Worm (Caenorhabditis elegans): ENCODE data around the gene col-39.

DNA sequence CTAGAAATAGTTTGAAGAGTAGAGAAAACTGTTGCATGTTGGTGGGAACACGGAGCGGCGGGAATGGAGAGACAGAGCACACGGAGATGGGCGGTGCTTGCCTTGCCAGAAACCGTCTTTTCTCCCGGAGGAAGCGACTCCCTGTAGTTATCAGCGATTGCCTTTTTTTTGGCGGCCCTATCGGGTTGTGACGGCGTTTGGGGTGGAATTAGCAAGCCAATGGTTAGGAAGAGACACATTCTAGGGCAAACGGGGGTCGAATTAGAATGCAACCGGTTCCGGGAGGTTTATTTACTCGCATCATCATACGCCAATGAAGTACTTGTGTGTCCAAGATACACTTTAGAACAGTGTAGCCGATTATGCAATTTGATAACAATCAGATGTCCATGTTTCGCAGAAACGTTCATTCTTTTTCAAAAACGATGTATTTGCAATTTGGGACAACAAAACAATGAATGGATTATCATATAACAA, 47.0 kb upstream of the col-39 start, which contains the start of gene lact-3:
- TF ChIP-seq T26A5.8 (tag; optimal IDR thresholded peaks at IDR 0.05) (no peak), him-1 (tag; optimal IDR thresholded peaks at IDR 0.05) (peak; percentile 16), F49E8.2 (tag; optimal IDR thresholded peaks at IDR 0.05; ENCODE audit: insufficient read depth) (peak; percentile 70), bed-2 (GFP tag; IDR thresholded peaks at IDR 0.05) (no peak), Y56A3A.18 (GFP tag; IDR thresholded peaks at IDR 0.05) (peak; percentile 25; the same call in 1 of the 2 replicates), lsy-27 (tag; optimal IDR thresholded peaks at IDR 0.05; ENCODE audit: borderline replicate concordance, insufficient read depth) (no peak)
